Worm (Caenorhabditis elegans) whole organism, L4/young adult: ENCODE data around the gene ser-6.
"Not testable (repeated sequence)": the region's sequence is repeated elsewhere in the genome, so short reads cannot be mapped to it uniquely, and the experiment has no call there.

Experiments
- W03F9.2 ChIP-seq: fragments of 150-350 bp; optimal IDR thresholded peaks from 2 replicates; lab custom pipeline; 2014; ENCODE audit warnings: missing biosample characterization, missing genetic modification characterization
- dao-5 ChIP-seq: sonication (generic microtip); optimal IDR thresholded peaks from 2 replicates; lab custom pipeline; 2016; ENCODE audit warnings: missing genotype, missing genetic modification characterization, moderate library complexity, missing compliant biosample characterization
- him-1 ChIP-seq: sonication (generic microtip); optimal IDR thresholded peaks from 2 replicates; lab custom pipeline; 2016; ENCODE audit warnings: missing genotype, missing genetic modification reagents, missing genetic modification characterization, missing compliant biosample characterization

ser-6 gene

DNA sequence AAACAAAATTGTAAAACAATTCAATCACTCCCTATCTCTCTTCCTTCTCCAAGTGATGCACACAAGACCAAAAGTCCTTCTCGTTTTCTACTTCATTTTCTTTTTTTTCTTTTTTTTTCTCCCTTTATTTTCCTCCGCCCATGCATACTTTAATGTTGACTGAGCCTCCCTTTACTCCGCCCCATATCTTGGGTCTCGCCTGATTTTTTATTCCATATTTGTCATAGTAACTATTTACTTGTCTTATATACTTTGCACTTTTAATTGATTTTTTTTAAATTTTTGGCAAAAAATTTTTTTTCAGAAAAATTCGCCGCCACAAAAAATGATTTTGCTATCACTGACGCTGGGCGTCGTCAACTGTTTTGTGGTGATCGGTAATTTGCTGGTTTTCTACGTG, at the start of gene ser-6:
ser-6 (plus strand) TSS at position 301 of the 400 bp plus-strand sequence.
- no peak for TF ChIP-seq him-1 (tag; lab: Kevin White, UChicago)
- no peak for TF ChIP-seq W03F9.2 (tag; lab: Kevin White, UChicago)
- no peak for TF ChIP-seq dao-5

DNA sequence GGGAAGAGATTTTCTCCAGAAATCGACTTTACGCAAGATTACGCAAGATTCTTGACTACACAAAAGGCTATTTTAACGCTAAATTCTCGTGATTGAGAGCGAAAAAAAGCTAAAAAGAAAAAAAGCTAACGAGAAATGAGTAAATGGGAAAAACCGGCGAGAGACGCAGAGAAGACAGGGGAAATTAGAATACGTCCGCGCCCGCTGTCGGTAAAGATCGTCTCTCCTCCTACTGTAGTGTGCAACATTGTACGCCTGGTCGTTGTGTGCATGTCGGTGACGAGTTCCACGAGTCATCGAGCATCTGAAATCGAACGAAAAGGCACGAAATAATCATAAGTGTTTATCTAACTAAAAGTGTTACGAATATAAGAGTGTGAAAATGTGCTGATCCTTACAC, 45.4 kb upstream of the ser-6 start:
- TF ChIP-seq him-1 (tag; lab: Kevin White, UChicago): no peak
- no peak for TF ChIP-seq dao-5
- no peak for TF ChIP-seq W03F9.2 (tag; lab: Kevin White, UChicago)

DNA sequence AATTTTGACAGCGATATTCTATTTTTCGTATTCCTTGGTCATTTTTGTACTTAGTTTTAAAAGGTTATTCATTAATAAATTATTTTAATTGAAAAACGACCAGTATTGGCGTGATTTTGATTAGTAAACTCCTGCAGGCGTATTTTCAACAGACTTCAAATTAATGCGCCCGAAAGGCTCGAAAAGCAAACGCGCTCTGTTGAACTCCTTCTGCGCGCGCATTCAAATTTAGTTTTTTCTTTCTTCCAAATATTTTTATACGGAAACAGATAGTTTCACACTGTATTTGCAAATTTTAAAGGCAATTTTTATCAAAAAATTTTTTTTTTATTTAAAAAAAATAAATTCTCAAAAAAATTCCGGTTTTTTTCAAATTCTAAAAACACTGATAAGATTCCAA, 43.9 kb upstream of the ser-6 start:
- TF ChIP-seq him-1 (tag; lab: Kevin White, UChicago) (no peak), dao-5 (no peak), W03F9.2 (tag; lab: Kevin White, UChicago) (no peak)

DNA sequence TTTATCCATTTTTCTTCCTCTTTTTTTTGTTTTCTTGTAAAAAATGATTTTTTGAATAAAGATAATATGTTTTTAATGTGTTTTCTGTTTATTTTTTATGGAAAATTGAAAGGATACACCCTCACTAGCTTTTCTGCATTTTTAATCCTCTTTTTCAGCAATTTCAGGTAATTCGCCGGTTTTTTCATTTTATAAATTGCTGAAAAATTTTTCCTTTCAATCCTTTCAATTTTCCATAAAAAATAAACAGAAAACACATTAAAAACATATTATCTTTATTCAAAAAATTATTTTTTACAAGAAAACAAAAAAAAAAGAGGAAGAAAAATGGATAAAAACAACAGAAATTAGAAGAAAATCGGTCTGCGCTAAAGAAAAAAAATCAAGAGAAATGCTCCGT, 42.2 kb upstream of the ser-6 start, which contains the start of gene Y54G2A.50:
Y54G2A.50 (plus strand) TSS at position 301 of the 400 bp plus-strand sequence.
- not testable (repeated sequence) for TF ChIP-seq dao-5; W03F9.2 (tag; lab: Kevin White, UChicago); him-1 (tag; lab: Kevin White, UChicago)

DNA sequence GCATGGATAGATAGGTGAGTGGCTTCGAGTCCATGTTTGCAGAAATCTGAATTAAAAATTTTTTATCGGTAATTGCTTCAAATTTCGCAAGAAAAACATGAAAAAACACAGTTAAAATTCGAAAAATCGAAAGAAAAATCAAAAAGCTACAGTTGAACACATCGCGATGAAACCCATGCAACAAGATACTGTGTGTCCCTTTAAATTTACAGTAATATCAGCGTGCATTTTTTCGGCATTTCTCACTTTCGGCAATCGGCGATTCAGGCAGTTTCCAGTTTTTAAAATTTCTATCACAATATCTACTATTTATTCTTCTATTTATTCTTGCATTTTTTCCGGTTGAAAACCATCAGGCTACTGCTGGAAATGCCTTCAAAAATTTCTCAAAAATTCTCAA, 37.7 kb upstream of the ser-6 start, which contains the start of gene fbxc-45:
fbxc-45 (minus strand) TSS at position 48 of the 400 bp plus-strand sequence.
- TF ChIP-seq him-1 (tag; lab: Kevin White, UChicago) (no peak), dao-5 (no peak), W03F9.2 (tag; lab: Kevin White, UChicago) (no peak)

DNA sequence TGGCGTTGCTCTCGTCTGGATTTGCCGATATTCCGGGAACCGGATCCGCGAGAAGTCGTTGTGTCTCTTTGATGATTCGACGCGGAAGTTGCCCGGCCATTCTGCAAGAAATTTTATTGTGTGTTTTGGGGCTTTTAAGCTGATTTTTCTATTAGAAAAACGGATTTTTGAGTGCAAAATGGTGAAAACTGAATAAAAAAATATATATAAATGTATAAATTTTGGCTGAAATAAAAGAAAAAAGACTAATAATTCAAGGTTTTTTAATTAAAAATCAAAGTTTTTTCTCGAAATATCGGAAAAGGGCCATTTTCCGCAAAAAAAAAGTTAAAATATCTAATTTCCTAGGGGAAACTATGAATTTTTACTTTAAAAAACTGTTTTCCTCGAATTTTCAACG, 34.3 kb upstream of the ser-6 start, which contains the start of gene ubc-13:
ubc-13 (minus strand) TSS at position 101 of the 400 bp plus-strand sequence.
- no peak for TF ChIP-seq him-1 (tag; lab: Kevin White, UChicago)
- TF ChIP-seq W03F9.2 (tag; lab: Kevin White, UChicago): no peak
- TF ChIP-seq dao-5: no peak

DNA sequence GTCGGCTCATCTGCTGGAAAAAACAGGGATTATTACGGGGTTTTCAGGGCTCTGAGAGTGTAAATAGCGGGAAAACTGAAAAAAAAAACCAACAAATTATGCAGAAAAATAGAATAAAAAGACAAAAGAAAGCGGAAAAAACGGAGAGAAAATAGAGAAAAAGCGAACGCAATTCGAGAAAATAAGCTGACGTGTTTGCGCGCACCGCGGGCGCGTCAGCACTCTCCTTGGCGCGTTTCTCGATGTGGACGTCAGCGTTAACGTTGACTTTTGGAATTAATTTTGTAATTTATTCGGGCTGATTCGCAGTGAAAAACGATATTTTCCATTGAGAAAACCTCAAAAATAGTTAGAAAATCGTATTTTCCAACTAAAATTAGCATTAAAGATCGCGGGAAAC, 31.5 kb upstream of the ser-6 start, which contains the start of gene manf-1:
manf-1 (minus strand) TSS at position 13 of the 400 bp plus-strand sequence.
- peak; percentile 71 for TF ChIP-seq W03F9.2 (tag; lab: Kevin White, UChicago)
- no peak for TF ChIP-seq him-1 (tag; lab: Kevin White, UChicago)

DNA sequence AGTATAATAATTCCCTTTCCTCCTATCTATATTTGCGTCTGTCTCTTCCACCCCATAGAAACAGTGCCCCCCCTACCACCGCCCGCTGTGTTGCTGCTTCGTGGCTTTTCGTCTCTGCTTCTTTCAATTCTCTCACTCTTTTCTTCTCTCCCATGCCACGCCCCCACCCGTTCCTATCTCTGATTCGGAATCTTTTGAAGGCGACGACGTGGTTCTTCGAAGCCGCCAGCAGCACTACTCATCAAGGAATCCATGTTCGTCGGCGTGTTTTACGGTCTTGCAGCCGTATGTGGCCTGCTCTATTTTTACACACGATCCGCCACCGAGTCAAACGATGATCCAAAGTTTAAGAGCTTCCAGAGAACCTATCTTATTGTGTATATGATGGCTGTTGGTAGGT, 28.7 kb upstream of the ser-6 start, which contains the start of gene samt-1:
samt-1 (plus strand) TSS at position 176 of the 400 bp plus-strand sequence.
- no peak for TF ChIP-seq W03F9.2 (tag; lab: Kevin White, UChicago)
- no peak for TF ChIP-seq him-1 (tag; lab: Kevin White, UChicago)
- TF ChIP-seq dao-5: no peak

DNA sequence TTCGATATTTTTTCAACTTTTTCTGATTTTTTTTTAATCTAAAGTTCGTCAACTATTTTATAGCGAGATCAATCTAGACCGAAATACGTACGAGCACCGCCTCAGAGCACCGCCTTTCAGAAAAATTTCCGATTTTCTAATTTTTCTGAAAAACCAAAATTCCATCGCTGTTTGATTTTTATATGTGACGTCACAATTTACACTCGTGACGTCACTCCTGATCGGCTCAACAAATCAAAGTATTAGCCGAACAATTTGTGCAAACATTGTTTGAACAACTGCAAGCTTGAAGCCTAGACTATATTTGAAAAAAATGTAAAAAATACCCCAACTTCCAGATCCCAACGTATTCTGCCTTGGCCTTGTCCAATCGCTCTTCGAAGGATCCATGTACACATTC, 24.7 kb upstream of the ser-6 start:
- no peak for TF ChIP-seq dao-5
- TF ChIP-seq W03F9.2 (tag; lab: Kevin White, UChicago): no peak

DNA sequence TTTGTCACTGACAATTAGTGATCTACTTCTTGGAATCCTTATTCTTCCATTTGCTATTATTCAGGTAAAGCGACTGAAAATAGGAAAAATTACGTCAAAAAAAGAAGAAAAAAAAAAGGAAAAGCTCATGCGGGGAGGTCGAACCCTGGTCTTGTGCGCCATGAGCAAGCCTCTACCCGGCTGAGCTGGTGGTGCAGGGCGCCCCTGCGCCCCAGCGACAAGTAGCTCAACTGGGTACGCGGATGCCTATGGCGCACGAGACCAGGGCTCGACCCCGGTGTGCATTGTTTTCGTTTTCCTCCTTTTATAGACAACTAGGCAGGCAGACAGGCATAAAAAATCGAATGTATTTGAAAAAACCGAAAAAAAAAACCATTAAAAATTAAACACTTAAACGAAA, 344 bp downstream of the ser-6 start:
- no peak for TF ChIP-seq dao-5
- TF ChIP-seq W03F9.2 (tag; lab: Kevin White, UChicago): no peak
- TF ChIP-seq him-1 (tag; lab: Kevin White, UChicago): no peak

DNA sequence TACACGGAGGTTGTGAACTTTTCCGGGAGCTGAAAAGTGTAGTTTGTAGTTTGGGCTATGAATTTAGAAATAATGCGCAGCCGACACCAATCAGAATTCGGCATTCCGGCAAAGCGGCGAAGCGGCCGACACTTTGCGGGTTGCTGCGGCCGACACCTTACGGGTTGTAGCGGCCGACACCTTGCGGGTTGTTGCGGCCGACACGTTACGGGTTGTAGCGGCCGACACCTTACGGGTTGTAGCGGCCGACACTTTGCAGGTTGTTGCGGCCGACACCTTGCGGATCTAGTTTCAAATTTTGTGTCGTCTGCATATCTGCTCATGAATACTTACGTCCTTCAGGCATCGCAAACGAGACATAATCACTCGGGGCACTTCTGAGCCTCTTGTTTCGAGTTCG, 7.0 kb downstream of the ser-6 start:
- no peak for TF ChIP-seq him-1 (tag; lab: Kevin White, UChicago)
- TF ChIP-seq W03F9.2 (tag; lab: Kevin White, UChicago): no peak
- TF ChIP-seq dao-5: no peak

DNA sequence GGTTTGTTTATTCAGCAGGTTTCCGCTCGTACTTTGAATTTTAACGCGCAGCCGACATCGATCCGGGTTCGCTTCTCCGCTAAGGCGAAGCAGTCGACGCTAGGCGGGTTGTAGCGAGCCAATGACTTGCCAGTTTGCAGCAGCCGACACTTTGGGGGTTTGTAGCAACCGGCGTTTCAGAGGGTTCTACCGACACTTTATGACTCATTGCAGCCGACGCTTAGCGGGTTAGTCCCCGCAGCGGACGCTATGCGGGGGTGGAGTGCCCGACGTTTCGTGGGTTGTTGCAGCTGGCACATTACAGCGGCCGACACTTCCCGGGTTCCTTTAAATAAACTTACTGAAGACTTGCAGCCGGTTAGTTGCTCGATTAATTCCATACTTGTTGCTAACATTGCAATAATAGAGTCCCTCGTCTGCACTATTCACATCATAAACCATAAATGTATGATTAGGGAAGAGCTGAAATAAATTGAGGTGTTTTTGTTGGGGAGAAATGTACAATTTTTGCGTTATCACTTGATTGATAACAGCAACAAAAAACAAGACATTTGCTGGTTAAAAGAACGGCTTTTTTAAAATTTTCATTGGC, 9.6 kb downstream of the ser-6 start, which contains the start of gene Y54G2A.57:
Y54G2A.57 (plus strand) TSS at position 542 of the 592 bp plus-strand sequence.
- no peak for TF ChIP-seq dao-5
- TF ChIP-seq him-1 (tag; lab: Kevin White, UChicago): no peak
- TF ChIP-seq W03F9.2 (tag; lab: Kevin White, UChicago): no peak

DNA sequence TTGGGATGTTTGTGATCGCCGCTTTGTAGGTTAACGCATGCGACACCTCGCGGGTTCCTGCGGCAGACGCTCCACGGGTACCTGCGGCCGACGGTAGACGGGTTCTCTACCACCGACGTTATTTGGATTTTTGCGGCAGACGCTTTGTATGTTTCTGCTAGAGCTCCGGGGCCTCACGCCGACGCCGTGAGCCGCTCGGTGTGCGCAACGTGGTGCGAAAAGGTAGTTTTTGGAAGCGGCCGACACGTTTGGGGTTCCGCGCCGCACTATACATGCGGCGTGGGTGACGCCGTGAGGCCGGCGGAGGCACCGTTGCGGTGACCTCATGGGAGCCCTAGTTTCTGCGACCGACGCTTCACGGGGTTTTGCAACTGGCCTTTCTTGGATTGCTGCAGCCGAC, 11.2 kb downstream of the ser-6 start:
- no peak for TF ChIP-seq dao-5
- no peak for TF ChIP-seq W03F9.2 (tag; lab: Kevin White, UChicago)
- TF ChIP-seq him-1 (tag; lab: Kevin White, UChicago): no peak

DNA sequence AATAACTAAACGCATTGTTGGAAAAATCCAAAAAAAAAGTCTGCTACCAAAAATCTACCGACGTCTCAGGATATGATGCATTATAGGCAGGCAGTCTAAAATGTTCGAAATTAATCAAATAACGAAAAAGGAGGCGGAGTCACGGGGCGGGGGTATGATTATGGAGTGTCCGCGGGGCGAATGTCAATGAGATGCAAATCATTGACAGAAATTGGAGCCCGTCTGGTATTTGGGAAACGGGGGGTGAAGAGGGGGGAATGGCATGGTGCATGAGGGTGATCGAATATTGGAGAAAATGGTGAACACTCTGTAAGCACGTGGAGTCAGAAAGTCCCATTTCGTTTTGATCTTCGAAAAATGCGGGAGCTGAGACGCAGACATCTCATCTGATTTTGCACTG, 18.5 kb downstream of the ser-6 start, which contains the start of gene lad-2:
lad-2 (minus strand) TSS at position 101 of the 400 bp plus-strand sequence.
- TF ChIP-seq him-1 (tag; lab: Kevin White, UChicago): no peak
- TF ChIP-seq W03F9.2 (tag; lab: Kevin White, UChicago): no peak
- no peak for TF ChIP-seq dao-5

DNA sequence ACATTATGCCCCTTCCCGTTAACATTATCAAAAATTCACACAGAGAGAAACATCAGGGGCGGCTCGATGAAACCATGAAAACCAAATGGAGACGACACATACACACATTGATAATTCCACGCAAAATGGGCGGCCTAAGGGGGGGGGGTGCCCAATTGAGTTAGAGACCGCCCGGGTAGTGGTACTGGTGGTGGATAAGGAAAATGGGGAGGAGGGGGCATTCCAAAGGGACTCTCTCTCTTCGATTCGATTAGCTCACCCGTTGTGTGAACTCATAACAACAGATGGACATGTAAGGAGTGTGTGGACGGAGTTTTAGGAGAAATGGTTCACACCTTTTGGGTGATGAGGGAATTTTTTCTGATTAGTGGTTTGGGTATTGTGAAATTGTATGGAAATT, 22.5 kb downstream of the ser-6 start:
- TF ChIP-seq W03F9.2 (tag; lab: Kevin White, UChicago) (no peak), him-1 (tag; lab: Kevin White, UChicago) (no peak), dao-5 (no peak)
